Fruit fly (Drosophila melanogaster): Measurements from ENCODE around the gene CG34328.
A peak's percentile ranks its signal among the peaks of the same experiment; 100 is the strongest.

DNA sequence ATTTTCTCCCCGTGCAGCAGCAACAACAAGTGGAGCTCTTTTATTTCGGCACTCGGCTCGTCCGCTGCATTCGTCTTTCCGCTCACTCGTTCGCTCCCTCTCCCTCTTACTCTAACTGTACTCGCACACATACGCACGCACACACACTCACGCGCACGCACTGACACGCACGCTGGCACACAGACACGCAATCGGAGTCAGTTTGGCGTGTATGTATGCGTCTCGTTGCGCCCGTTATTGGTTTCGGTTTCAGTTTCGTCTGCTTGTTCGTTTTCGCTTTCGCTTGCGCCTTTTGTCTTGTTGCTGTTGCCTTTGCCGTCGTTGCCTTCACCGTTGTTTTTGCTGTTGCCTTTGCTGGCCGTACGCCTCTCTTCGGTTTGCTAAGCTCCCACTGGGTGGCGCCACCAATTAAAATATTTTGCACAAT is 42.1 kb downstream of the CG34328 start:
- TF ChIP-seq sim (GFP tag; IDR thresholded peaks at IDR 0.05) (no peak), jing (GFP tag; optimal IDR thresholded peaks at IDR 0.05) (no peak), lbe (GFP tag; optimal IDR thresholded peaks at IDR 0.05) (no peak), row (GFP tag; IDR thresholded peaks at IDR 0.05) (0 out of 3 replicates have a peak, but pooled peaks have one; percentile 48), br (optimal IDR thresholded peaks at IDR 0.05) (no peak), CG17328 (GFP tag; IDR thresholded peaks at IDR 0.05) (no peak)

Measured in whole organism, embryonic.